Worm (Caenorhabditis elegans) whole organism, young adult: ENCODE results near the gene math-31.

Experiments used
- B0019.2 ChIP-seq: fragments of 200-800 bp; sonication (Bioruptor generic); conservative IDR thresholded peaks from 2 replicates; pipeline ENCODE4 v1.3.6; 2022; ENCODE audit warnings: missing genetic modification reagents, missing genetic modification characterization, missing compliant biosample characterization
- F57A8.1 ChIP-seq: fragments of 200-800 bp; sonication (Bioruptor generic); optimal IDR thresholded peaks from 2 replicates; lab custom pipeline; 2018; ENCODE audit warnings: mild to moderate bottlenecking, missing genetic modification characterization, moderate library complexity, missing compliant biosample characterization
- ceh-79 ChIP-seq: sonication (generic microtip); optimal IDR thresholded peaks from 2 replicates; lab custom pipeline; 2017; ENCODE audit warnings: mild to moderate bottlenecking, missing genetic modification characterization, missing compliant biosample characterization
- egrh-3 ChIP-seq: fragments of 200-800 bp; sonication (Bioruptor generic); IDR thresholded peaks from 2 replicates; pipeline ENCODE4 v1.3.6; 2022; ENCODE audit warnings: missing genetic modification reagents, missing genetic modification characterization, missing compliant biosample characterization
- mxl-1 ChIP-seq: sonication (generic microtip); optimal IDR thresholded peaks from 2 replicates; lab custom pipeline; 2016; ENCODE audit warnings: missing genetic modification characterization, missing compliant biosample characterization
- nhr-90 ChIP-seq: sonication (generic microtip); optimal IDR thresholded peaks from 2 replicates; lab custom pipeline; 2016; ENCODE audit warnings: missing genotype, mild to moderate bottlenecking, missing genetic modification characterization, missing compliant biosample characterization
- snpc-4 ChIP-seq, 5 experiments: fragments of 150-350 bp in 1 of 5; sonication (generic microtip) in 4 of 5; optimal IDR thresholded peaks; 2 replicates each; lab custom pipeline; 2014 to 2018; ENCODE audit warnings: missing genetic modification characterization in 5 of 5, missing biosample characterization in 3 of 5, antibody characterized with exemption in 2 of 5, mild to moderate bottlenecking in 2 of 5, missing compliant biosample characterization in 2 of 5, missing genotype in 2 of 5, moderate library complexity in 2 of 5, missing genetic modification reagents in 1 of 5
- somi-1 ChIP-seq: fragments of 200-800 bp; sonication (Bioruptor generic); optimal IDR thresholded peaks from 2 replicates; lab custom pipeline; 2018; ENCODE audit warnings: mild to moderate bottlenecking, missing genetic modification characterization, missing compliant biosample characterization

ce11 chrII:1890682-1891081 is 22.0 kb downstream of the math-31 start, which contains the start of gene math-9:
- no peak for TF ChIP-seq mxl-1 (tag; lab: Kevin White, UChicago)
- TF ChIP-seq snpc-4 (GFP tag; optimal IDR thresholded peaks at IDR 0.05; lab: Kevin White, UChicago), result no peak
- TF ChIP-seq snpc-4 (tag; optimal IDR thresholded peaks at IDR 0.05; lab: Kevin White, UChicago), result no peak
- TF ChIP-seq F57A8.1, result no peak
- TF ChIP-seq egrh-3 (GFP tag; lab: Robert Waterston, UW), result no peak
- no peak for TF ChIP-seq nhr-90 (tag; lab: Kevin White, UChicago)
- TF ChIP-seq B0019.2, result no peak
- no peak for TF ChIP-seq somi-1
- TF ChIP-seq ceh-79, result no peak
